Worm (Caenorhabditis elegans) whole organism, L4/young adult: ENCODE data around the gene R08A2.5.

Experiments
- W03F9.2 ChIP-seq: fragments of 150-350 bp; optimal IDR thresholded peaks from 2 replicates; lab custom pipeline; 2014; ENCODE audit warnings: missing biosample characterization, missing genetic modification characterization
- dao-5 ChIP-seq: sonication (generic microtip); optimal IDR thresholded peaks from 2 replicates; lab custom pipeline; 2016; ENCODE audit warnings: missing genotype, missing genetic modification characterization, moderate library complexity, missing compliant biosample characterization
- him-1 ChIP-seq: sonication (generic microtip); optimal IDR thresholded peaks from 2 replicates; lab custom pipeline; 2016; ENCODE audit warnings: missing genotype, missing genetic modification reagents, missing genetic modification characterization, missing compliant biosample characterization

The R08A2.5 gene

DNA sequence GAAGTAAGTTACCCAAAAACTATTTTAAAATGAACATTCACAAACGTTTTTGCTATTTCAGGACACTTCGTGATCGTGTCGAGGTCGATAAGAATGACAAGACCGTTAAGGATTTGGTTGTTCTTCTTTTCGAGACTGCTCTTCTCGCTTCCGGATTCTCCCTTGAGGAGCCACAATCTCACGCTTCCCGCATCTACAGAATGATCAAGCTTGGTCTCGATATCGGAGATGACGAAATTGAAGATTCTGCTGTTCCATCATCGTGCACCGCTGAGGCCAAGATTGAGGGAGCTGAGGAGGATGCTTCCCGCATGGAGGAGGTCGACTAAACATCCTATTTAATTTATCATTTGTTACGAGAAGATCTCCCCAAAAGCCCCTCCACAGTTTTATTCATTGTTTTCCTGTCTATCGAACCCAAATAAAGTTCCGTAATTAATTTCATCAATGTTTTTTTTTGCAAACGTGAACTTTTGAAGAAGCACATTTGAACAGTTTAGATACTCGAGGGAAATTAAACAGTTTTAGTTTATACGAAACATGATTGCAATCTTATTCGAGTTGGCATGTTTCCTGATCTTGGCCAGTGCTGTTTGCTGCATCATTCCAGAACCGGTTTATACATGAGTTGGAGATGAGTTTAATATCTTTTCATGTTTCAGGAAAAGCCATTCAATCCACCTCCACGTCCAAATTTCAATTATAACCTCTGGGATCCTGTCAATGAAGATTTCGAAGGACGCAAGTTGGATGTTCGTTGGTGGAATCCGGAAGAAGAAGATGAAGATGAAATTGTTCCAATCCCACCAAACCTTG is 24.1 kb upstream of the R08A2.5 start, which contains the start of gene C47E8.11:
Gene C47E8.11, plus strand, starts transcription at position 520 of the 816 bp plus-strand sequence.
- TF ChIP-seq him-1 (tag; lab: Kevin White, UChicago) (no peak), W03F9.2 (tag; lab: Kevin White, UChicago) (peak; percentile 48), dao-5 (tag; lab: Kevin White, UChicago) (no peak)

DNA sequence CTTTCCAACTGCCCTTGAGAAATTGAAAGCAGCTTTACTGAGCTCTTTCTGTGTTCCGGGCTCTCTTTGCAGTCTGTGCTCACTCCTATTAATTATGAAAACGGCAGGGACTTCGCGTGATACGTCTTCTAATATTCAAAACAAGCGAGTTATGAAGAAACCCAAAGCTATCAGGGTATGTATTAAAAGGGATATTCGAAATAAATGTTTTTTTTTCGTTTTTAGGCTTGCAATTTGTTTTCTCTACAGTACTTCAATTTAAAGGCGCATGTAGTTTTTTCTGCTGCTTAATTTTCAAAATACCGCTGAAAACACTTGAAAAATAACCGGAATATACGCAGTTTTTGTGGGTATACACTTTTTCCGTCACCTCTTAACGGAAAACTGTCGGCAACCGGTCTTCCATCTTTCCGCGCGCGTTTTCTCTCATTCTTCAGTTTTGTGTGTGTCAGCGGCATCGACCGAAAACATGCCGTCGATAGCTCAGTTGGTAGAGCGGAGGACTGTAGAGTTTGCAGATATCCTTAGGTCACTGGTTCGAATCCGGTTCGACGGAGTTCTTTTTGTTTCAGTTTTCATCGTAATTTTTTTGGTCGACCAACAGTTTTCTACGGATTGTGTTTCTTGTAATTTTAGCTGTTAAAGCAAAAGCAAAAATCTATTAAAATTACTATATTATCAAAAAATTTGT is 23.2 kb upstream of the R08A2.5 start, which contains the start of gene gasr-8:
Gene gasr-8, plus strand, starts transcription at position 51 of the 691 bp plus-strand sequence.
- TF ChIP-seq him-1 (tag; lab: Kevin White, UChicago) (no peak), W03F9.2 (tag; lab: Kevin White, UChicago) (no peak), dao-5 (tag; lab: Kevin White, UChicago) (no peak)

DNA sequence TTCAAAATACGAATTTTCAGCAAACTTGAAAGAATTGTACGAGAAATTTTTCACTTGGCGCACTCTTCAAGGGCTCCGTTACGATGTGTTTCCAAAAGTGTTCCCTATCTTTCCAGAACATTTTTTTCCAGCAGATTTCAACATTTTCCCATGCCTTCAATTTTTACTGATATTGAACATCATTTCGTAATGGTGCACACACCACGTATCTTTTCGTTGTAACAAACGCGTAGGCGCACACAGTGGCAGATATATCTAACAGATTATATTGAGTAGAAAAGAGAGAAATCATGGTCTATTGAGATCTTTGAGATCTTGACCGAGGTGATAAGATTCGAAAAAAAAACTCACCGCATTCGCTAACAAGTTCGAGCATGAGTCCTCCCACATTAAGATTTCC is 16.7 kb upstream of the R08A2.5 start:
- TF ChIP-seq W03F9.2 (tag; lab: Kevin White, UChicago) (no peak), him-1 (tag; lab: Kevin White, UChicago) (no peak), dao-5 (tag; lab: Kevin White, UChicago) (no peak)

DNA sequence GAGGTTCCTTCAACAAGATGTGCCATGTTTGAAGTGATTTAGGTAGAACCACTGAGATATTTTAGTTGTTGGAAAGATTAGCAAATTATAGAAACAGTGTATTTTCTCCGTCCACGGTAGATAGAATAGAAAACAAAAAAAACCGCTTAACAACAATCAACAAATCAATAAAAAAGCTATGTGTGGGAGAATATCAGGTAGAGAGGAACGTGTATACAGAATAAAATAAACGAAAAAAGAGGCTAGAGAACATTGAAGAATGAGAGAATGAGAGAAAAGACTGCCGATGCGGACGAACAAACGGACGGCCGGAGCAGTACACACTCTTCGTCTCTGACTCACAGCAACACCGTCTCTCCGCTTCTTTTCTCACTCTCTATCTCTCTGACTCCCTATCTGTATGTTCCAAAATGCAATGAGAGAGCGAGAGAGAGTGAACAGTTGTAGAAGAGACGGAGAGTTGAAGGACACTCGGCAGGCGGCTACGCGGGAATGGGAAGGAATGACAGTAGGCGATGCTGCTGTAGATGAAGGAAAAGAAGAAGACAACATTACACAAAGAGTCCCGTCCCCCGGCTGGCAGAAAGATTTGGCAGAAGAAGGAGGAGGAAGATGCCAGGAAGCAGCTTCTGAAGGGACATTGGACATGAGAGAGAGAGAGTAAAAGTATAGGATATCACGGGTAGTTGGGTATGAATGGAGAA is 15.7 kb upstream of the R08A2.5 start, which contains the start of gene unc-112:
Gene unc-112, minus strand, starts transcription at position 51 of the 704 bp plus-strand sequence.
- peak; percentile 50 for TF ChIP-seq him-1 (tag; lab: Kevin White, UChicago)
- TF ChIP-seq W03F9.2 (tag; lab: Kevin White, UChicago) = peak; percentile 77
- TF ChIP-seq dao-5 (tag; lab: Kevin White, UChicago) = no peak

DNA sequence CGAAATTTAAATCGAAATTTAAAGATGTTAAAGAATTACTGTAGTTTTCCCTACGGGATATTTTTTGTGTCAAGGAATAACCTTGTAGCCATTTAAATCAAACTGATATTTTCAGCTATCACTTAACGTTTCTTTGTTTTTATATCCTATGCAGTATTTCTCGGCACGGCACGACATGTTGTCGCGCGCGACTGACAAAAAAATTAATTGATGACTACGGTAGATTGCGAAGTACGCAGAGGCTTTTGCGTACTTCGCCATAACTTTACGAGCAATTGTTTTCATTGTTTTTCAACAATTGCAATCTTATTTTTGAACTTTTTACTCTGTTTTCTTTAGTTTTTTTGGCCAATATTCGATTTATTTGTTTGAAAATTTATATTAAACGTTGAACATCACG is 14.4 kb upstream of the R08A2.5 start:
- TF ChIP-seq dao-5 (tag; lab: Kevin White, UChicago) = no peak
- no peak for TF ChIP-seq him-1 (tag; lab: Kevin White, UChicago)
- no peak for TF ChIP-seq W03F9.2 (tag; lab: Kevin White, UChicago)

DNA sequence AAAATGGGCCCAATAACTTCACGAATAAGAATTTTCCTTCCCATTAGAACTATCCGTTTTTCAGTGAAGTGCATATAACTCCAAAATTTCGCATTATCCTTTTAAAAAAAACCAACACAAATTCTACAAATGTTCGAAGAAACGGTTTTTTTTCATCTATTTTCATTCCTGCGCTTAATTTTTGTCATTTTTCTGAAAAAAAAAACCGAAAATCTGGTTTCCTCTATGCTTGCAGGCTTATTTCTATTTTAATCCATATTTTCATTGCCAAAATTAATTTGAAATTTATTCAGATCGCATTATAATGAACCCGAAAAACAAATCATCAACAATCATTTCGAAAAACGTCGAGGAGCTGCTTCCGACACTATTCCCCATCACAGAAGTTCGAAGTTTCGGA is 13.8 kb upstream of the R08A2.5 start, which contains the start of gene set-5:
Gene set-5, plus strand, starts transcription at position 301 of the 400 bp plus-strand sequence.
- TF ChIP-seq W03F9.2 (tag; lab: Kevin White, UChicago) = no peak
- no peak for TF ChIP-seq him-1 (tag; lab: Kevin White, UChicago)
- TF ChIP-seq dao-5 (tag; lab: Kevin White, UChicago) = no peak

DNA sequence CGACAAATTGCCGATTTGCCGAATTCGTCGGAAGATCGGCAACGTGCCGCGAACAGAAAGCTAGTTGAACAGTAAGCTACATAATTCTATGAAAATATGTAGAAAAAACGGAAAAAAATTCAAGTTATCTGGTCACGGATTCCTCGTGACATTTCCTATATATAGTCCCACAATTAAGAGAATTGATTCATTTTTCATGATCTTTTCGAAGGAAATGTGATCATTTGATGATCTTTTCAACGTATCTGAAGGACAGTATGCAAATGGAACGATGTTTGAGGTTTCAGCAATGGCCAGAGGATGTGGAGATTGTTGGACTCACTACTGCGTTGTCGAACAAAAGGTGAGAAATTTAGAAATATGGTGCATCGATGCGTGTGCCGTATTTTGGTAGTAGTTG is 4.5 kb upstream of the R08A2.5 start, which contains the start of gene R08A2.9:
Gene R08A2.9, plus strand, starts transcription at position 301 of the 400 bp plus-strand sequence.
- TF ChIP-seq dao-5 (tag; lab: Kevin White, UChicago) (no peak), him-1 (tag; lab: Kevin White, UChicago) (no peak), W03F9.2 (tag; lab: Kevin White, UChicago) (no peak)

DNA sequence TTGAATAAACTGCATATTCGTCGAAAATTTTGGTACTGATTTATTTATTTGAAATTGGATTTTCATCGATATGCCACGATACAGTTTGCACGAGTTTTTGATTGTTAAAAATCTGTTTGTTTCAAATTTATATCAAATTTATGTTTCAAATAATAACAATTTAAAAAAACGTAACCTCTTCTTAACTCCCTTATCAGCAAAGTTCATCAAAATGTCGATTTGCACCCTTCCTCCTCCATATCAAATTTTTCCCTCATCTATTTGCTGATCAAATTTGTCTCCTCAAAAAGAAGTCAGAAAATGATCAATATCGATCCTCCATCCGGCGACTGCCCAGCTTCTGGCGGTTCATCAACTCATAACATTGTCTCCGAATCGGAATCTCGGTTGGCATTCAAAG is 1.3 kb upstream of the R08A2.5 start, which contains the start of gene ssp-33:
Gene ssp-33, plus strand, starts transcription at position 301 of the 400 bp plus-strand sequence.
- no peak for TF ChIP-seq him-1 (tag; lab: Kevin White, UChicago)
- no peak for TF ChIP-seq dao-5 (tag; lab: Kevin White, UChicago)
- no peak for TF ChIP-seq W03F9.2 (tag; lab: Kevin White, UChicago)

DNA sequence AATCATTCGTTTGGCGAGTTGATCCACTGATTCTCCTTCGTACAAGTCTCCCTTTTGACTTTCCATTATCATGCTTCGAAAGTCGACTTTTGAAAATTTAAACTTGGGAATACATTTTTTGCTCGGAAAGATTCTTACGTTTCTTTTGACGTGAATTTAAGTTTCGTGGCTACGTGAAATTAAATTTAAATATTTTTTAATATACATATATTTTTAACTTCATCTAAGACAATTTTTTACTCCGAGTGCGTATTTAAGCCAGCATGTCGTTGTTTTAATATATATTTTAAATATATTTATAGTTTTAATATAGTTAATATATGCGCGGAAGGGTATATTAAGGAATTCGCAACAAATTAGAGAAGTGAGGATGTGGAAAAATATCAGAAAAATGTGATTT is 3.2 kb downstream of the R08A2.5 start, which contains the start of gene R08A2.2:
Gene R08A2.2, minus strand, starts transcription at position 101 of the 400 bp plus-strand sequence.
- TF ChIP-seq W03F9.2 (tag; lab: Kevin White, UChicago) = no peak
- TF ChIP-seq him-1 (tag; lab: Kevin White, UChicago) = no peak

DNA sequence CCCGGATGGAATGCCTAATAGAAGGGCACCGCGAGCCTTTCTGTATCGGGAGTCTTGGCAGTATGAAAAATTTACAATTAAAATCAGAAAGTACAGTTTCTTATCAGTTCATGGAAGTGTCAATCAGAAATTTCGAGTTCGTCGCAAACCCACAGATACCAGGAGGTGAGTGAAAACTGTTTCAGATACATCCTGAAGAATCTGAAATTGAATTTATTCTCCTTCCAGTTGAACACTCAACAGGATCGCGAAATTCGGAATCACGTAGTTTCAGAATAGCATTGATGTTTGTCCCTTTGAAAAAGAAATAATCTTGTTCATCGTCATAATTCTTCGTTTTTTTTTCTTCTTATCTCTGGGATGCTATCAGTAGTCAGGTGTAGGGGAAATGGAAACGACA is 3.7 kb downstream of the R08A2.5 start, which contains the start of gene fbxa-147:
Gene fbxa-147, plus strand, starts transcription at position 386 of the 400 bp plus-strand sequence.
- TF ChIP-seq W03F9.2 (tag; lab: Kevin White, UChicago) (no peak), dao-5 (tag; lab: Kevin White, UChicago) (no peak), him-1 (tag; lab: Kevin White, UChicago) (no peak)

DNA sequence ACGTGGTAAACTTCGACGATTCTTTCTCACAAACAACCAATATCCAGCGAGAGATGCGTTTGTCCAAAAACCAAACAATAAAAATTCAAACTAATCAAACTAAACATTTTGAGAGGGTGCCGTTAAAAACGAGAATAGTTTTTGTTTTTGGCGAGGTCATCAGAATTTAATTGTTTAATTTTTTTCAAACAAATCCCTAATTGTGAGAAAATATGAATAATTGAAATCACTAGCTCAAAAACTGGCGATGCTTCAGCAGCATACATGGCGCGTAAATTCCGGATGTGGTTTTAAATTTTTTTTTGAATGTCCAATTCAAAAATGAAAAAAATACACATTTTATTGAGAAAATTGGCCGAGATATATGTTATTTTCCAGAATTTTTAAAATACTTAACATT is 7.1 kb downstream of the R08A2.5 start, which contains the start of gene R08A2.1:
Gene R08A2.1, minus strand, starts transcription at position 101 of the 400 bp plus-strand sequence.
- TF ChIP-seq him-1 (tag; lab: Kevin White, UChicago) (no peak), dao-5 (tag; lab: Kevin White, UChicago) (no peak), W03F9.2 (tag; lab: Kevin White, UChicago) (no peak)

DNA sequence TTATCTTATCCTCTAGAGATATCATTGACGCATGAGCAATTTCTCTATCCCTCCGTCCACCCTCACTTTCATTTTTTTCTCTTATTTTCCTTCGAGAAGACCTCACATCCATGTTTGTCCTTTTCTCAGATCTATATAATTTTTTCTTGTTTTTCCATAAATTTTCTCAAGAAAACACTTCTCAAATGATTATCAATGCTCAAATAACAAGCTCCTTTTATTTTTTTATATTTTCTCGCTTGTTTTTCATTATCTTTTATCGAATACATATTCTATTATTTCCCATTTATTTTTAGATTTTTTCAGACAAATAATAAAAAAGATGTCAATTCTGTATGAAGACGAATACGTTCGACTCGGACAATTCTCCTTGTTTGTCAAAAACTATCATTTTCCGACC is 10.6 kb downstream of the R08A2.5 start, which contains the start of gene R08A2.7:
Gene R08A2.7, plus strand, starts transcription at position 301 of the 400 bp plus-strand sequence.
- TF ChIP-seq W03F9.2 (tag; lab: Kevin White, UChicago) (no peak), dao-5 (tag; lab: Kevin White, UChicago) (no peak), him-1 (tag; lab: Kevin White, UChicago) (no peak)
